Worm (Caenorhabditis elegans): Measurements from ENCODE around the gene Y14H12B.1.

- TF ChIP-seq snpc-4 (tag; optimal IDR thresholded peaks at IDR 0.05) (no peak), nhr-76 (tag; optimal IDR thresholded peaks at IDR 0.05) (no peak), ceh-43 (GFP tag; optimal IDR thresholded peaks at IDR 0.05) (no peak), mep-1 (tag; optimal IDR thresholded peaks at IDR 0.05) (no peak), mab-5 (tag; optimal IDR thresholded peaks at IDR 0.05) (no peak), ham-2 (GFP tag; optimal IDR thresholded peaks at IDR 0.05) (no peak)
These were observed 33.1 kb upstream of the Y14H12B.1 start, which contains the start of gene F53C3.4 for ce11 chrII:3901108-3901507.
